Fruit fly (Drosophila melanogaster): ENCODE measurements around the gene Gnmt.

- no peak for TF ChIP-seq OdsH (GFP tag; optimal IDR thresholded peaks at IDR 0.05)
- no peak for TF ChIP-seq tai (GFP tag; optimal IDR thresholded peaks at IDR 0.05)
- no peak for TF ChIP-seq GATAd (GFP tag; optimal IDR thresholded peaks at IDR 0.05)
- TF ChIP-seq dmrt93B (GFP tag; optimal IDR thresholded peaks at IDR 0.05): no peak
- TF ChIP-seq usp (GFP tag; optimal IDR thresholded peaks at IDR 0.05): no peak
- no peak for TF ChIP-seq dl (GFP tag; optimal IDR thresholded peaks at IDR 0.05; ENCODE audit: insufficient read depth in 1 of 2, partially characterized antibody in 2 of 2)
Observed at dm6 chr3R:12654253-12654623, 20.2 kb upstream of the Gnmt start, which contains the start of gene CG6225.
